Worm (Caenorhabditis elegans) whole organism, L4 larva: ENCODE data around the gene gpr-1.

Source experiments
- mes-2 ChIP-seq: sonication (generic microtip); optimal IDR thresholded peaks from 2 replicates; lab custom pipeline; 2016; ENCODE audit warnings: missing genotype, mild to moderate bottlenecking, missing genetic modification characterization, missing compliant biosample characterization; ENCODE audit not compliant: poor library complexity, severe bottlenecking
- nhr-25 ChIP-seq: sonication (generic microtip); optimal IDR thresholded peaks from 2 replicates; lab custom pipeline; 2017; ENCODE audit warnings: missing genetic modification characterization, mild to moderate bottlenecking, missing compliant biosample characterization, antibody characterized with exemption, moderate library complexity, borderline replicate concordance; ENCODE audit not compliant: insufficient read depth

ce11 chrIII:8653457-8653856, 24.7 kb downstream of the gpr-1 start:
- TF ChIP-seq nhr-25, result no peak
- TF ChIP-seq mes-2, result no peak
